Worm (Caenorhabditis elegans): Measurements from ENCODE around the gene hil-1.

Gene hil-1

DNA sequence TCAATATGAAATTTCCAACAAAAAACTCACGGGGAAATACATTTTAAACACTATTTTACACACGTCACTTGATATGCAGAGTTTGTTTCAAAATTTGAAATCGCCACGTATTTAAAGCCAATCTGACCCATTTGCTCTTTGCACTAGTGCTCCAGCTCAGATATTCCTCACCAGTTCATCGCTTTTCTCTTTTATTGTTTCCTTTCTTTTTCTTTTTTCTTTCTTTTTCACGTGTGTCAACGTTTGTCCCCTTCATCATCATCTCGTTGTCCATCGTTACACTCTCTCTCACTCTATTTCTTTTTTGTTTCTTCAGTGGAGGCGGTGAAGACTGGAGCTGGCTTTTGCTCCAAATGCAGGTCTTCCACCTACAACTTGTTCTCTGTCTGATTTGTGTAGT is 35.0 kb downstream of the hil-1 start, which contains the start of gene F02D8.4:
F02D8.4 (plus strand) TSS at position 301 of the 400 bp plus-strand sequence.
- TF ChIP-seq unc-62 (GFP tag; optimal IDR thresholded peaks at IDR 0.05 in 1 of 2) (peak in 1 of 2 experiments; percentile 26), unc-62 (tag; optimal IDR thresholded peaks at IDR 0.05) (no peak), mdt-29 (GFP tag; IDR thresholded peaks at IDR 0.05) (no peak)

DNA sequence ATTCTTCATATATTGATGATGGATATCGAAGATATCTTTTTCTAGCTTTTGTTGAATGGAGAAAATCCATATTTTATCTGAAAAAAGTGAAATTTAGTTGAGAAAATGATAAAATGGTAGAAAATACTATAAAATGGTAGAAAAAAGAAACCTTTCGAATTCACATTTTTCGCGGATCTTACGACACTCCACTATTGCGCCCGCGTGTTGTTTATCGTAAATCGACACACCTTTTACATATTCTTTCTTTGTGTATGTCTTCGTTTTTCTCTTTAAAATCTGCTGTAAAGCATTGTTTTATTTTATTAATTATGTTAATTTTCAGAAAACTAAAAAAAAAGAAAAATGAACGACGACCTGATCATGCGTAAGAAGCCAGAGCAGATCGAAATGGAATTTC is 41.3 kb downstream of the hil-1 start, which contains the start of the genes cdt-2 and T01C3.2:
cdt-2 (minus strand) TSS at position 284 of the 400 bp plus-strand sequence.
T01C3.2 (plus strand) TSS at position 326 of the 400 bp plus-strand sequence.
- TF ChIP-seq saeg-2 (GFP tag; IDR thresholded peaks at IDR 0.05) (no peak), gei-8 (GFP tag; optimal IDR thresholded peaks at IDR 0.05) (no peak), F49E8.2 (tag; optimal IDR thresholded peaks at IDR 0.05; ENCODE audit: borderline replicate concordance) (no peak), ces-1 (GFP tag; optimal IDR thresholded peaks at IDR 0.05) (no peak), set-16 (GFP tag; IDR thresholded peaks at IDR 0.05) (no peak), zfp-2 (tag; optimal IDR thresholded peaks at IDR 0.05) (no peak), nhr-28 (tag; optimal IDR thresholded peaks at IDR 0.05) (no peak), Y48G9A.11 (GFP tag; IDR thresholded peaks at IDR 0.05) (peak; percentile 93), attf-4 (tag; optimal IDR thresholded peaks at IDR 0.05) (no peak), ceh-28 (tag; optimal IDR thresholded peaks at IDR 0.05) (no peak), ceh-20 (GFP tag; IDR thresholded peaks at IDR 0.05) (no peak), hmg-1.1 (GFP tag; IDR thresholded peaks at IDR 0.05) (no peak), mes-2 (tag; optimal IDR thresholded peaks at IDR 0.05; ENCODE audit: poor library complexity, severe bottlenecking) (peak; percentile 51), nhr-77 (tag; optimal IDR thresholded peaks at IDR 0.05) (no peak), mdl-1 (tag; optimal IDR thresholded peaks at IDR 0.05) (no peak), fos-1 (tag; optimal IDR thresholded peaks at IDR 0.05) (no peak), nhr-25 (tag; optimal IDR thresholded peaks at IDR 0.05; ENCODE audit: borderline replicate concordance, insufficient read depth) (no peak), unc-130 (GFP tag; optimal IDR thresholded peaks at IDR 0.05) (no peak), lin-1 (GFP tag; IDR thresholded peaks at IDR 0.05) (no peak), ceh-82 (tag; optimal IDR thresholded peaks at IDR 0.05) (no peak), T20F7.1 (GFP tag; optimal IDR thresholded peaks at IDR 0.05) (peak; percentile 95), daf-16 (GFP tag; optimal IDR thresholded peaks at IDR 0.05) (no peak), daf-16 (tag; optimal IDR thresholded peaks at IDR 0.05) (peak; percentile 32), lin-38 (GFP tag; IDR thresholded peaks at IDR 0.05) (peak; percentile 48), spr-3 (GFP tag; optimal IDR thresholded peaks at IDR 0.05) (no peak), pqm-1 (tag; optimal IDR thresholded peaks at IDR 0.05) (no peak), ctbp-1 (GFP tag; IDR thresholded peaks at IDR 0.05) (no peak), lin-29 (GFP tag; IDR thresholded peaks at IDR 0.05) (no peak), ama-1 (optimal IDR thresholded peaks at IDR 0.05) (no peak), ceh-44 (GFP tag; IDR thresholded peaks at IDR 0.05) (no peak), ceh-32 (tag; optimal IDR thresholded peaks at IDR 0.05; ENCODE audit: poor library complexity) (no peak), dve-1 (tag; optimal IDR thresholded peaks at IDR 0.05; ENCODE audit: insufficient read depth) (peak; percentile 31), nhr-102 (tag; optimal IDR thresholded peaks at IDR 0.05) (no peak), R02D3.7 (tag; optimal IDR thresholded peaks at IDR 0.05) (peak; percentile 70), lim-7 (GFP tag; IDR thresholded peaks at IDR 0.05) (no peak), spr-1 (tag; optimal IDR thresholded peaks at IDR 0.05) (no peak), ztf-7 (tag; optimal IDR thresholded peaks at IDR 0.05) (no peak), dpl-1 (GFP tag; optimal IDR thresholded peaks at IDR 0.05) (peak; percentile 83), lsy-2 (tag; optimal IDR thresholded peaks at IDR 0.05) (peak in 1 of 2 experiments; percentile 58), aly-2 (tag; optimal IDR thresholded peaks at IDR 0.05) (no peak), zip-2 (tag; optimal IDR thresholded peaks at IDR 0.05) (no peak), zfp-3 (GFP tag; conservative IDR thresholded peaks at IDR 0.05) (no peak), sdz-12 (GFP tag; optimal IDR thresholded peaks at IDR 0.05) (no peak), snpc-1.2 (GFP tag; IDR thresholded peaks at IDR 0.05) (no peak), cey-2 (tag; optimal IDR thresholded peaks at IDR 0.05; ENCODE audit: borderline replicate concordance, insufficient read depth) (no peak), hlh-30 (tag; optimal IDR thresholded peaks at IDR 0.05; ENCODE audit: insufficient read depth) (no peak), ZK337.2 (GFP tag; IDR thresholded peaks at IDR 0.05) (no peak)

Measured in whole organism, L4 larva.